Worm (Caenorhabditis elegans) whole organism, L4 larva: ENCODE data around the gene msp-78.
A peak's percentile ranks its signal among the peaks of the same experiment; 100 is the strongest.

Experiments used
- F37D6.2 ChIP-seq: sonication (generic microtip); optimal IDR thresholded peaks from 2 replicates; lab custom pipeline; 2016; ENCODE audit warnings: mild to moderate bottlenecking, missing genetic modification characterization, missing compliant biosample characterization
- F49E8.2 ChIP-seq: sonication (generic microtip); optimal IDR thresholded peaks from 2 replicates; lab custom pipeline; 2016; ENCODE audit warnings: missing compliant biosample characterization, mild to moderate bottlenecking, missing genetic modification characterization, borderline replicate concordance
- R02D3.7 ChIP-seq: fragments of 150-350 bp; sonication (generic microtip); optimal IDR thresholded peaks from 3 replicates; lab custom pipeline; 2014; ENCODE audit warnings: missing biosample characterization, missing genetic modification characterization
- T20F7.1 ChIP-seq: fragments of 200-800 bp; sonication (Bioruptor generic); optimal IDR thresholded peaks from 2 replicates; lab custom pipeline; 2018; ENCODE audit warnings: mild to moderate bottlenecking, missing genetic modification characterization, missing compliant biosample characterization
- Y48G9A.11 ChIP-seq: fragments of 200-800 bp; sonication (Bioruptor generic); IDR thresholded peaks from 2 replicates; pipeline ENCODE4 v1.3.6; 2022; ENCODE audit warnings: missing genetic modification reagents, missing genetic modification characterization, missing compliant biosample characterization
- ZK337.2 ChIP-seq: fragments of 200-800 bp; sonication (Bioruptor generic); IDR thresholded peaks from 2 replicates; pipeline ENCODE4 v1.3.6; 2022; ENCODE audit warnings: missing genetic modification reagents, missing genetic modification characterization, missing compliant biosample characterization
- ZK546.5 ChIP-seq, 2 experiments: sonication (generic microtip); optimal IDR thresholded peaks; 2 replicates each; lab custom pipeline; 2017; ENCODE audit warnings: missing biosample characterization in 2 of 2, missing genetic modification characterization in 2 of 2
- aha-1 ChIP-seq: fragments of 150-350 bp; peaks from one replicate; lab custom pipeline; 2014; ENCODE audit warnings: missing biosample characterization, missing genetic modification characterization
- ama-1 ChIP-seq: fragments of 150-350 bp; optimal IDR thresholded peaks from 2 replicates; lab custom pipeline; 2014; ENCODE audit warnings: inconsistent platforms, mixed read lengths
- arid-1 ChIP-seq: fragments of 200-800 bp; sonication (Bioruptor generic); conservative IDR thresholded peaks from 2 replicates; pipeline ENCODE4 v1.3.6; 2022; ENCODE audit warnings: missing genetic modification reagents, missing genetic modification characterization, missing compliant biosample characterization
- ces-1 ChIP-seq: fragments of 150-350 bp; sonication (generic microtip); optimal IDR thresholded peaks from 4 replicates; lab custom pipeline; 2014; ENCODE audit warnings: missing biosample characterization, missing genetic modification reagents, missing genetic modification characterization
- cey-2 ChIP-seq: sonication (generic microtip); optimal IDR thresholded peaks from 3 replicates; lab custom pipeline; 2017; ENCODE audit warnings: missing genetic modification characterization, mild to moderate bottlenecking, missing compliant biosample characterization, antibody characterized with exemption, borderline replicate concordance; ENCODE audit not compliant: insufficient read depth
- daf-16 ChIP-seq, 3 experiments: sonication (generic microtip); optimal IDR thresholded peaks; 2 replicates each; lab custom pipeline; 2016 to 2017; ENCODE audit warnings: missing genetic modification characterization in 3 of 3, missing genetic modification reagents in 3 of 3, mild to moderate bottlenecking in 2 of 3, missing compliant biosample characterization in 2 of 3, missing biosample characterization in 1 of 3, moderate library complexity in 1 of 3
- daf-19 ChIP-seq: fragments of 200-800 bp; sonication (Bioruptor generic); conservative IDR thresholded peaks from 2 replicates; pipeline ENCODE4 v1.3.6; 2022; ENCODE audit warnings: missing genetic modification characterization, missing compliant biosample characterization
- dmd-6 ChIP-seq: fragments of 200-800 bp; sonication (Bioruptor generic); IDR thresholded peaks from 2 replicates; pipeline ENCODE4 v1.3.6; 2022; ENCODE audit warnings: missing genetic modification reagents, missing genetic modification characterization, missing compliant biosample characterization
- dmd-8 ChIP-seq: fragments of 200-800 bp; sonication (Bioruptor generic); IDR thresholded peaks from 2 replicates; pipeline ENCODE4 v1.3.6; 2022; ENCODE audit warnings: missing genetic modification characterization, missing compliant biosample characterization
- dmd-9 ChIP-seq: fragments of 200-800 bp; sonication (Bioruptor generic); IDR thresholded peaks from 2 replicates; pipeline ENCODE4 v1.3.6; 2022; ENCODE audit warnings: missing genetic modification reagents, missing genetic modification characterization, missing compliant biosample characterization
- duxl-1 ChIP-seq: sonication (generic microtip); optimal IDR thresholded peaks from 2 replicates; lab custom pipeline; 2016; ENCODE audit warnings: mild to moderate bottlenecking, missing genetic modification characterization, moderate library complexity, missing compliant biosample characterization; ENCODE audit not compliant: poor library complexity
- dve-1 ChIP-seq: sonication (generic microtip); optimal IDR thresholded peaks from 2 replicates; lab custom pipeline; 2017; ENCODE audit warnings: antibody characterized with exemption, mild to moderate bottlenecking, missing genetic modification characterization, missing compliant biosample characterization; ENCODE audit not compliant: insufficient read depth
- egl-43 ChIP-seq: fragments of 200-800 bp; sonication (Bioruptor generic); IDR thresholded peaks from 2 replicates; pipeline ENCODE4 v1.3.6; 2022; ENCODE audit warnings: missing genetic modification reagents, missing genetic modification characterization, missing compliant biosample characterization
- fkh-10 ChIP-seq: fragments of 150-350 bp; optimal IDR thresholded peaks from 2 replicates; lab custom pipeline; 2014; ENCODE audit warnings: missing biosample characterization, missing genetic modification reagents, missing genetic modification characterization
- hlh-11 ChIP-seq: fragments of 200-800 bp; sonication (Bioruptor generic); optimal IDR thresholded peaks from 2 replicates; lab custom pipeline; 2018; ENCODE audit warnings: mild to moderate bottlenecking, missing genetic modification characterization, missing compliant biosample characterization
- hlh-30 ChIP-seq: sonication (generic microtip); optimal IDR thresholded peaks from 2 replicates; lab custom pipeline; 2017; ENCODE audit warnings: antibody characterized with exemption, mild to moderate bottlenecking, missing genetic modification characterization, missing compliant biosample characterization; ENCODE audit not compliant: insufficient read depth
- lim-7 ChIP-seq: fragments of 200-800 bp; sonication (Bioruptor generic); IDR thresholded peaks from 2 replicates; pipeline ENCODE4 v1.3.6; 2022; ENCODE audit warnings: missing genetic modification characterization, missing compliant biosample characterization
- lin-29 ChIP-seq: fragments of 200-800 bp; sonication (Bioruptor generic); IDR thresholded peaks from 2 replicates; pipeline ENCODE4 v1.3.6; 2022; ENCODE audit warnings: missing genetic modification reagents, missing genetic modification characterization, missing compliant biosample characterization
- lin-38 ChIP-seq: fragments of 200-800 bp; sonication (Bioruptor generic); IDR thresholded peaks from 2 replicates; pipeline ENCODE4 v1.3.6; 2022; ENCODE audit warnings: missing genetic modification reagents, missing genetic modification characterization, missing compliant biosample characterization
- lsy-2 ChIP-seq, 2 experiments: fragments of 150-350 bp in 1 of 2; sonication (generic microtip) in 1 of 2; optimal IDR thresholded peaks; 2 replicates each; lab custom pipeline; 2014 to 2017; ENCODE audit warnings: missing biosample characterization in 2 of 2, missing genetic modification characterization in 2 of 2
- mep-1 ChIP-seq: fragments of 150-350 bp; sonication (generic microtip); optimal IDR thresholded peaks from 3 replicates; lab custom pipeline; 2014; ENCODE audit warnings: missing biosample characterization, missing genetic modification characterization
- nhr-11 ChIP-seq: fragments of 150-350 bp; optimal IDR thresholded peaks from 2 replicates; lab custom pipeline; 2014; ENCODE audit warnings: missing biosample characterization, missing genetic modification characterization
- nhr-111 ChIP-seq: fragments of 200-800 bp; sonication (Bioruptor generic); optimal IDR thresholded peaks from 2 replicates; lab custom pipeline; 2018; ENCODE audit warnings: mild to moderate bottlenecking, missing genetic modification characterization, missing compliant biosample characterization
- nhr-28 ChIP-seq: fragments of 150-350 bp; optimal IDR thresholded peaks from 2 replicates; lab custom pipeline; 2014; ENCODE audit warnings: missing biosample characterization, missing genetic modification characterization
- nhr-6 ChIP-seq: fragments of 150-350 bp; optimal IDR thresholded peaks from 2 replicates; lab custom pipeline; 2014; ENCODE audit warnings: missing biosample characterization, missing genetic modification characterization
- nhr-76 ChIP-seq: fragments of 150-350 bp; optimal IDR thresholded peaks from 2 replicates; lab custom pipeline; 2014; ENCODE audit warnings: missing biosample characterization, missing genetic modification characterization
- nhr-77 ChIP-seq: fragments of 150-350 bp; optimal IDR thresholded peaks from 2 replicates; lab custom pipeline; 2014; ENCODE audit warnings: missing biosample characterization, missing genetic modification characterization
- php-3 ChIP-seq: fragments of 200-800 bp; sonication (Bioruptor generic); IDR thresholded peaks from 2 replicates; pipeline ENCODE4 v1.3.6; 2022; ENCODE audit warnings: missing genetic modification reagents, missing genetic modification characterization, missing compliant biosample characterization
- pqm-1 ChIP-seq: sonication (generic microtip); optimal IDR thresholded peaks from 2 replicates; lab custom pipeline; 2017; ENCODE audit warnings: missing biosample characterization, missing genetic modification characterization
- tra-1 ChIP-seq: fragments of 200-800 bp; sonication (Bioruptor generic); IDR thresholded peaks from 2 replicates; pipeline ENCODE4 v1.3.6; 2022; ENCODE audit warnings: missing genetic modification reagents, missing genetic modification characterization, missing compliant biosample characterization
- unc-130 ChIP-seq: sonication (generic microtip); optimal IDR thresholded peaks from 2 replicates; lab custom pipeline; 2016; ENCODE audit warnings: missing genetic modification reagents, missing genetic modification characterization, missing compliant biosample characterization
- vab-7 ChIP-seq: fragments of 200-800 bp; sonication (Bioruptor generic); IDR thresholded peaks from 2 replicates; pipeline ENCODE4 v1.3.6; 2022; ENCODE audit warnings: missing genetic modification reagents, missing genetic modification characterization, missing compliant biosample characterization
- zag-1 ChIP-seq: fragments of 150-350 bp; optimal IDR thresholded peaks from 2 replicates; lab custom pipeline; 2014; ENCODE audit warnings: missing biosample characterization, missing genetic modification characterization
- zfp-2 ChIP-seq: sonication (generic microtip); optimal IDR thresholded peaks from 2 replicates; lab custom pipeline; 2016; ENCODE audit warnings: mild to moderate bottlenecking, missing genetic modification characterization, missing compliant biosample characterization
- zip-11 ChIP-seq: fragments of 200-800 bp; sonication (Bioruptor generic); IDR thresholded peaks from 2 replicates; pipeline ENCODE4 v1.3.6; 2022; ENCODE audit warnings: missing genetic modification characterization, missing compliant biosample characterization
- ztf-11 ChIP-seq: fragments of 150-350 bp; optimal IDR thresholded peaks from 2 replicates; lab custom pipeline; 2014; ENCODE audit warnings: missing biosample characterization, missing genetic modification characterization

The msp-78 gene

ce11 chrIV:9733904-9734303 lies 35.9 kb upstream of the msp-78 start:
- no peak for TF ChIP-seq lim-7
- no peak for TF ChIP-seq cey-2
- peak; percentile 59 for TF ChIP-seq lin-38
- no peak for TF ChIP-seq F37D6.2 (tag; lab: Kevin White, UChicago)
- no peak for TF ChIP-seq ZK337.2 (GFP tag; lab: Robert Waterston, UW)
- no peak for TF ChIP-seq daf-19 (GFP tag; lab: Robert Waterston, UW)
- TF ChIP-seq, all 104 proteins: peak for 1

ce11 chrIV:9734861-9735260 lies 35.0 kb upstream of the msp-78 start:
- TF ChIP-seq zip-11 = no peak
- no peak for TF ChIP-seq daf-19 (GFP tag; lab: Robert Waterston, UW)
- TF ChIP-seq unc-130 (GFP tag; lab: Kevin White, UChicago) = no peak
- peak; percentile 1 for TF ChIP-seq hlh-11

- peak; percentile 13 for TF ChIP-seq nhr-77 (tag; lab: Kevin White, UChicago)
- TF ChIP-seq daf-16 (GFP tag; optimal IDR thresholded peaks at IDR 0.05; lab: Kevin White, UChicago) = peak in 1 of 2 experiments; percentile 69
- TF ChIP-seq daf-16 (tag; optimal IDR thresholded peaks at IDR 0.05; lab: Kevin White, UChicago) = peak; percentile 97
- TF ChIP-seq egl-43 (GFP tag; lab: Robert Waterston, UW) = no peak
- TF ChIP-seq hlh-30 (tag; lab: Kevin White, UChicago) = peak; percentile 64
- TF ChIP-seq nhr-111 (GFP tag; lab: Kevin White, UChicago) = no peak
- TF ChIP-seq mep-1 (tag; lab: Kevin White, UChicago) = peak; percentile 17
- TF ChIP-seq dmd-6 = peak; percentile 57; the same call in 1 of the 2 replicates
- TF ChIP-seq Y48G9A.11 (GFP tag; lab: Robert Waterston, UW) = no peak
- TF ChIP-seq duxl-1 (tag; lab: Kevin White, UChicago) = no peak
- no peak for TF ChIP-seq T20F7.1
- no peak for TF ChIP-seq fkh-10 (GFP tag; lab: Kevin White, UChicago)
- TF ChIP-seq nhr-6 = no peak
- TF ChIP-seq ZK337.2 (GFP tag; lab: Robert Waterston, UW) = no peak
- TF ChIP-seq hlh-11 = peak; percentile 69
- no peak for TF ChIP-seq lin-29
- TF ChIP-seq R02D3.7 (tag; lab: Kevin White, UChicago) = no peak
- no peak for TF ChIP-seq ces-1 (GFP tag; lab: Kevin White, UChicago)
- no peak for TF ChIP-seq F49E8.2 (tag; lab: Kevin White, UChicago)
- no peak for TF ChIP-seq ama-1 (lab: Kevin White, UChicago)
- peak in 1 of 2 experiments; percentile 72 for TF ChIP-seq lsy-2 (tag; optimal IDR thresholded peaks at IDR 0.05; lab: Kevin White, UChicago)
- TF ChIP-seq nhr-11 (tag; lab: Kevin White, UChicago) = peak; percentile 25
- peak; percentile 94 for TF ChIP-seq aha-1 (tag; lab: Kevin White, UChicago)
- no peak for TF ChIP-seq arid-1 (GFP tag; lab: Robert Waterston, UW)
- no peak for TF ChIP-seq ZK546.5 (tag; optimal IDR thresholded peaks at IDR 0.05; lab: Kevin White, UChicago)
- no peak for TF ChIP-seq tra-1 (GFP tag; lab: Robert Waterston, UW)
- TF ChIP-seq zfp-2 = no peak
- TF ChIP-seq nhr-76 = no peak
- TF ChIP-seq zag-1 = no peak
- peak; percentile 72 for TF ChIP-seq nhr-28 (tag; lab: Kevin White, UChicago)
- TF ChIP-seq php-3 (GFP tag; lab: Robert Waterston, UW) = 0 out of 2 replicates have a peak, but pooled peaks have one; percentile 62
- TF ChIP-seq vab-7 (GFP tag; lab: Robert Waterston, UW) = no peak
- no peak for TF ChIP-seq ztf-11 (tag; lab: Kevin White, UChicago)
- TF ChIP-seq lim-7 = no peak
- TF ChIP-seq dve-1 = peak; percentile 76
- peak; percentile 52 for TF ChIP-seq pqm-1
- no peak for TF ChIP-seq dmd-9 (GFP tag; lab: Robert Waterston, UW)
- no peak for TF ChIP-seq dmd-8 (GFP tag; lab: Robert Waterston, UW)
These were observed 34.1 kb upstream of the msp-78 start for ce11 chrIV:9735750-9736149.
